Fruit fly (Drosophila melanogaster) whole organism, embryonic: ENCODE data around the gene CG6041.
A peak's percentile ranks its signal among the peaks of the same experiment; 100 is the strongest.

Experiments used
- Adf1 ChIP-seq: fragments of 200-800 bp; sonication (Bioruptor generic); IDR thresholded peaks from 2 replicates; pipeline ENCODE4 v1.3.6; 2022; ENCODE audit warnings: missing biosample characterization, missing genetic modification characterization
- CG10209 ChIP-seq: fragments of 200-800 bp; sonication (Bioruptor generic); optimal IDR thresholded peaks from 3 replicates; lab custom pipeline; 2017; ENCODE audit warnings: missing biosample characterization, mild to moderate bottlenecking, missing genetic modification characterization, missing genetic modification reagents
- CG11695 ChIP-seq: fragments of 200-800 bp; sonication (Bioruptor generic); IDR thresholded peaks from 3 replicates; pipeline ENCODE4 v1.3.6; 2022; ENCODE audit warnings: missing biosample characterization, missing genetic modification characterization
- CG12769 ChIP-seq: fragments of 200-800 bp; sonication (Bioruptor generic); optimal IDR thresholded peaks from 2 replicates; lab custom pipeline; 2019; ENCODE audit warnings: missing biosample characterization, mild to moderate bottlenecking, missing genetic modification characterization, moderate library complexity
- CG12942 ChIP-seq: fragments of 200-800 bp; sonication (Bioruptor generic); optimal IDR thresholded peaks from 3 replicates; lab custom pipeline; 2016; ENCODE audit warnings: missing biosample characterization, missing genetic modification characterization
- CG13424 ChIP-seq: fragments of 200-800 bp; sonication (Bioruptor generic); optimal IDR thresholded peaks from 2 replicates; lab custom pipeline; 2019; ENCODE audit warnings: missing biosample characterization, mild to moderate bottlenecking, missing genetic modification characterization, moderate library complexity
- CG13775 ChIP-seq: fragments of 200-800 bp; sonication (Bioruptor generic); optimal IDR thresholded peaks from 3 replicates; lab custom pipeline; 2017; ENCODE audit warnings: missing biosample characterization, mild to moderate bottlenecking, missing genetic modification characterization
- CG14441 ChIP-seq: fragments of 200-800 bp; sonication (Bioruptor generic); IDR thresholded peaks from 2 replicates; pipeline ENCODE4 v1.3.6; 2022; ENCODE audit warnings: missing biosample characterization, missing genetic modification characterization
- CG14710 ChIP-seq: fragments of 200-800 bp; sonication (Bioruptor generic); optimal IDR thresholded peaks from 3 replicates; lab custom pipeline; 2019; ENCODE audit warnings: missing biosample characterization, mild to moderate bottlenecking, missing genetic modification characterization, moderate library complexity
- CG17328 ChIP-seq: fragments of 200-800 bp; sonication (Bioruptor generic); IDR thresholded peaks from 2 replicates; pipeline ENCODE4 v1.3.6; 2022; ENCODE audit warnings: missing biosample characterization, missing genetic modification characterization
- CG2116 ChIP-seq: fragments of 200-800 bp; sonication (Bioruptor generic); optimal IDR thresholded peaks from 3 replicates; lab custom pipeline; 2018; ENCODE audit warnings: missing biosample characterization, mild to moderate bottlenecking, missing genetic modification characterization
- CG30403 ChIP-seq: fragments of 200-800 bp; sonication (Bioruptor generic); optimal IDR thresholded peaks from 3 replicates; lab custom pipeline; 2016; ENCODE audit warnings: missing biosample characterization, missing genetic modification characterization
- CG32532 ChIP-seq: fragments of 200-800 bp; sonication (Bioruptor generic); IDR thresholded peaks from 2 replicates; pipeline ENCODE4 v1.3.6; 2022; ENCODE audit warnings: missing biosample characterization, missing genetic modification characterization
- CG3281 ChIP-seq: fragments of 200-800 bp; sonication (Bioruptor generic); optimal IDR thresholded peaks from 3 replicates; lab custom pipeline; 2017; ENCODE audit warnings: missing biosample characterization, mild to moderate bottlenecking, missing genetic modification characterization
- CG34422 ChIP-seq: fragments of 200-800 bp; sonication (Bioruptor generic); IDR thresholded peaks from 3 replicates; pipeline ENCODE4 v1.3.6; 2022; ENCODE audit warnings: missing biosample characterization, missing genetic modification characterization
- CG4424 ChIP-seq: fragments of 200-800 bp; sonication (Bioruptor generic); optimal IDR thresholded peaks from 3 replicates; lab custom pipeline; 2016; ENCODE audit warnings: missing biosample characterization, missing genetic modification characterization
- CG4820 ChIP-seq: fragments of 200-800 bp; sonication (Bioruptor generic); optimal IDR thresholded peaks from 3 replicates; lab custom pipeline; 2016; ENCODE audit warnings: missing biosample characterization, missing genetic modification characterization
- CG5180 ChIP-seq: fragments of 200-800 bp; sonication (Bioruptor generic); optimal IDR thresholded peaks from 3 replicates; lab custom pipeline; 2017; ENCODE audit warnings: missing biosample characterization, missing genetic modification characterization, mild to moderate bottlenecking, moderate library complexity, missing genetic modification reagents
- CG6689 ChIP-seq: fragments of 200-800 bp; sonication (Bioruptor generic); IDR thresholded peaks from 2 replicates; pipeline ENCODE4 v1.3.6; 2022; ENCODE audit warnings: missing biosample characterization, missing genetic modification characterization
- CG7357 ChIP-seq: fragments of 200-800 bp; sonication (Bioruptor generic); IDR thresholded peaks from 3 replicates; pipeline ENCODE4 v1.3.6; 2022; ENCODE audit warnings: missing biosample characterization, missing genetic modification characterization
- CG7556 ChIP-seq: fragments of 200-800 bp; sonication (Bioruptor generic); optimal IDR thresholded peaks from 2 replicates; lab custom pipeline; 2017; ENCODE audit warnings: missing biosample characterization, mild to moderate bottlenecking, missing genetic modification characterization
- CG8290 ChIP-seq, 3 experiments: fragments of 200-800 bp; sonication (Bioruptor generic); optimal IDR thresholded peaks; 2 replicates each; lab custom pipeline; 2016 to 2019; ENCODE audit warnings: missing biosample characterization in 3 of 3, missing genetic modification characterization in 3 of 3, mild to moderate bottlenecking in 2 of 3, moderate library complexity in 1 of 3
- CG8388 ChIP-seq: fragments of 200-800 bp; sonication (Bioruptor generic); optimal IDR thresholded peaks from 2 replicates; lab custom pipeline; 2019; ENCODE audit warnings: missing biosample characterization, mild to moderate bottlenecking, missing genetic modification characterization, moderate library complexity
- CG9817 ChIP-seq: fragments of 200-800 bp; sonication (Bioruptor generic); optimal IDR thresholded peaks from 2 replicates; lab custom pipeline; 2018; ENCODE audit warnings: missing biosample characterization, mild to moderate bottlenecking, missing genetic modification characterization, moderate library complexity
- Dbx ChIP-seq: fragments of 200-800 bp; sonication (Bioruptor generic); IDR thresholded peaks from 3 replicates; pipeline ENCODE4 v1.3.6; 2022; ENCODE audit warnings: missing biosample characterization, missing genetic modification characterization
- HHEX ChIP-seq: fragments of 200-800 bp; sonication (Bioruptor generic); optimal IDR thresholded peaks from 3 replicates; lab custom pipeline; 2017; ENCODE audit warnings: missing biosample characterization, mild to moderate bottlenecking, missing genetic modification characterization, missing genetic modification reagents
- NC2β ChIP-seq: fragments of 200-800 bp; sonication (Bioruptor generic); optimal IDR thresholded peaks from 2 replicates; lab custom pipeline; 2016; ENCODE audit warnings: missing biosample characterization, missing genetic modification characterization
- NfI ChIP-seq: fragments of 200-800 bp; sonication (Bioruptor generic); optimal IDR thresholded peaks from 3 replicates; lab custom pipeline; 2018; ENCODE audit warnings: missing biosample characterization, mild to moderate bottlenecking, missing genetic modification characterization, moderate library complexity
- Ssrp ChIP-seq: fragments of 200-800 bp; sonication (Bioruptor generic); optimal IDR thresholded peaks from 2 replicates; lab custom pipeline; 2018; ENCODE audit warnings: missing biosample characterization, mild to moderate bottlenecking, missing genetic modification characterization, moderate library complexity
- ase ChIP-seq: fragments of 200-800 bp; sonication (Bioruptor generic); IDR thresholded peaks from 3 replicates; pipeline ENCODE4 v1.3.6; 2022; ENCODE audit warnings: missing biosample characterization, missing genetic modification characterization
- bcd ChIP-seq: fragments of 200-800 bp; sonication (Bioruptor generic); optimal IDR thresholded peaks from 2 replicates; lab custom pipeline; 2017; ENCODE audit warnings: missing biosample characterization, mild to moderate bottlenecking, missing genetic modification characterization
- ci ChIP-seq: fragments of 200-800 bp; sonication (Bioruptor generic); IDR thresholded peaks from 3 replicates; pipeline ENCODE4 v1.3.6; 2022; ENCODE audit warnings: missing biosample characterization, missing genetic modification characterization
- croc ChIP-seq: fragments of 200-800 bp; sonication (Bioruptor generic); conservative IDR thresholded peaks from 3 replicates; pipeline ENCODE4 v1.3.6; 2022; ENCODE audit warnings: missing biosample characterization, missing genetic modification characterization
- ewg ChIP-seq: fragments of 200-800 bp; sonication (Bioruptor generic); optimal IDR thresholded peaks from 3 replicates; lab custom pipeline; 2017; ENCODE audit warnings: mild to moderate bottlenecking, missing biosample characterization, missing genetic modification reagents, missing genetic modification characterization
- eyg ChIP-seq: fragments of 200-800 bp; sonication (Bioruptor generic); optimal IDR thresholded peaks from 3 replicates; lab custom pipeline; 2016; ENCODE audit warnings: missing biosample characterization, missing genetic modification characterization
- fd96Cb ChIP-seq: fragments of 200-800 bp; sonication (Bioruptor generic); optimal IDR thresholded peaks from 2 replicates; lab custom pipeline; 2018; ENCODE audit warnings: missing biosample characterization, mild to moderate bottlenecking, missing genetic modification characterization, moderate library complexity
- grau ChIP-seq: fragments of 200-800 bp; optimal IDR thresholded peaks from 3 replicates; lab custom pipeline; 2019; ENCODE audit warnings: missing biosample characterization, mild to moderate bottlenecking, missing genetic modification characterization, moderate library complexity
- gsb ChIP-seq: fragments of 200-800 bp; sonication (Bioruptor generic); IDR thresholded peaks from 2 replicates; pipeline ENCODE4 v1.3.6; 2022; ENCODE audit warnings: missing biosample characterization, missing genetic modification characterization
- ind ChIP-seq: fragments of 200-800 bp; sonication (Bioruptor generic); optimal IDR thresholded peaks from 3 replicates; lab custom pipeline; 2016; ENCODE audit warnings: missing biosample characterization, missing genetic modification characterization
- jing ChIP-seq: fragments of 200-800 bp; sonication (Bioruptor generic); optimal IDR thresholded peaks from 2 replicates; lab custom pipeline; 2018; ENCODE audit warnings: missing biosample characterization, mild to moderate bottlenecking, missing genetic modification characterization
- otp ChIP-seq: fragments of 200-800 bp; sonication (Bioruptor generic); IDR thresholded peaks from 3 replicates; pipeline ENCODE4, ENCODE4 v1.3.6; 2022; ENCODE audit warnings: missing biosample characterization, missing genetic modification characterization
- scrt ChIP-seq: fragments of 200-800 bp; sonication (Bioruptor generic); optimal IDR thresholded peaks from 2 replicates; lab custom pipeline; 2018; ENCODE audit warnings: missing biosample characterization, mild to moderate bottlenecking, missing genetic modification characterization, moderate library complexity
- shn ChIP-seq: fragments of 200-800 bp; sonication (Bioruptor generic); optimal IDR thresholded peaks from 3 replicates; lab custom pipeline; 2016; ENCODE audit warnings: missing biosample characterization, missing genetic modification characterization
- unpg ChIP-seq: fragments of 200-800 bp; sonication (Bioruptor generic); optimal IDR thresholded peaks from 3 replicates; lab custom pipeline; 2018; ENCODE audit warnings: missing biosample characterization, mild to moderate bottlenecking, missing genetic modification characterization, moderate library complexity

Gene CG6041

DNA sequence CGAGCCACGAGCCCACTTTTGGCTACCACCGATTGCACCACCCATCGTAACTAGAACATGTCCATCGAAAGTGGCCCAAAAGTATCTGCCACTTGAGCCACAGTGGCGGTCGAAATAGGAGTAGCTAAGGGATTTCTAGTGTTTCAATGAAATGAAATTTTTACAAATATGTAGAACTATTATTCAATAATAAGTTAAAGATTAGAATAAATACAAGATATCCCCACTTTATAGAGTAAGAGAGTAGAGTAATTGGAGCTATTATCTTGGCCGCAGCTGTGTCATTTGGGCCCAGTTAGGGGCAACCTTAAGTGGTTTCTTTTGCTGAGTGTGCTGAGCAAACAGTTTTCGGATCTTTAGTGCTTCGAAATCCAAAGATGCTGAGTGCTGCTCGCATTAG, 41.4 kb downstream of the CG6041 start (continued):
- TF ChIP-seq NC2β (GFP tag; lab: Kevin White, UChicago): no peak
- TF ChIP-seq Ssrp (tag; lab: Kevin White, UChicago): peak; percentile 39
- peak; percentile 10 for TF ChIP-seq ind (GFP tag; lab: Kevin White, UChicago)
- TF ChIP-seq CG11695 (GFP tag; lab: Robert Waterston, UW): peak; percentile 62; the same call in 2 of the 3 replicates
- TF ChIP-seq otp (GFP tag; lab: Robert Waterston, UW): peak; percentile 55; the same call in 1 of the 3 replicates
- TF ChIP-seq ase (GFP tag; lab: Robert Waterston, UW): peak; percentile 63; the same call in 2 of the 3 replicates
- TF ChIP-seq gsb (GFP tag; lab: Robert Waterston, UW): peak; percentile 34; the same call in 1 of the 2 replicates
- TF ChIP-seq croc: peak; percentile 29; the same call in 1 of the 3 replicates
- TF ChIP-seq CG13424 (tag; lab: Kevin White, UChicago): peak; percentile 42
- peak; percentile 49 for TF ChIP-seq CG8388 (GFP tag; lab: Kevin White, UChicago)
- TF ChIP-seq NfI (GFP tag; lab: Kevin White, UChicago): peak; percentile 7
- peak; percentile 58 for TF ChIP-seq grau
- TF ChIP-seq shn (GFP tag; lab: Kevin White, UChicago): no peak
- TF ChIP-seq CG4820: peak; percentile 32
- TF ChIP-seq ci (GFP tag; lab: Robert Waterston, UW): peak; percentile 79
- TF ChIP-seq CG2116: peak; percentile 9
- TF ChIP-seq CG30403 (GFP tag; lab: Kevin White, UChicago): peak; percentile 33
- TF ChIP-seq CG6689 (GFP tag; lab: Robert Waterston, UW): peak; percentile 69
- TF ChIP-seq scrt (GFP tag; lab: Kevin White, UChicago): no peak
- TF ChIP-seq Dbx: no peak
- no peak for TF ChIP-seq CG12942
- peak; percentile 13 for TF ChIP-seq CG14710 (tag; lab: Kevin White, UChicago)
- TF ChIP-seq CG14441: peak; percentile 59
- peak; percentile 7 for TF ChIP-seq CG13775 (GFP tag; lab: Kevin White, UChicago)
- TF ChIP-seq CG7556 (GFP tag; lab: Kevin White, UChicago): peak; percentile 46
- TF ChIP-seq CG32532 (GFP tag; lab: Robert Waterston, UW): peak; percentile 51; the same call in 1 of the 2 replicates
- TF ChIP-seq ewg (GFP tag; lab: Kevin White, UChicago): peak; percentile 29
- peak; percentile 14 for TF ChIP-seq CG10209 (GFP tag; lab: Kevin White, UChicago)
- peak; percentile 18 for TF ChIP-seq CG12769 (tag; lab: Kevin White, UChicago)
- TF ChIP-seq CG34422 (GFP tag; lab: Robert Waterston, UW): peak; percentile 63
- no peak for TF ChIP-seq HHEX (GFP tag; lab: Kevin White, UChicago)
- TF ChIP-seq CG3281 (GFP tag; lab: Kevin White, UChicago): peak; percentile 8
- no peak for TF ChIP-seq CG8290 (GFP tag; optimal IDR thresholded peaks at IDR 0.05; lab: Kevin White, UChicago)
- TF ChIP-seq CG8290 (tag; optimal IDR thresholded peaks at IDR 0.05; lab: Kevin White, UChicago): peak in 1 of 2 experiments; percentile 40
- no peak for TF ChIP-seq Adf1 (GFP tag; lab: Robert Waterston, UW)
- peak; percentile 6 for TF ChIP-seq CG9817 (tag; lab: Kevin White, UChicago)
- peak; percentile 4 for TF ChIP-seq CG5180 (GFP tag; lab: Kevin White, UChicago)
- TF ChIP-seq unpg (GFP tag; lab: Kevin White, UChicago): peak; percentile 65
- no peak for TF ChIP-seq eyg
- TF ChIP-seq bcd (GFP tag; lab: Kevin White, UChicago): peak; percentile 6
- no peak for TF ChIP-seq CG7357
- peak; percentile 7 for TF ChIP-seq jing (GFP tag; lab: Kevin White, UChicago)
- peak; percentile 28 for TF ChIP-seq CG4424 (GFP tag; lab: Kevin White, UChicago)
- peak; percentile 42 for TF ChIP-seq fd96Cb (tag; lab: Kevin White, UChicago)
- peak; percentile 48; the same call in 1 of the 2 replicates for TF ChIP-seq CG17328 (GFP tag; lab: Robert Waterston, UW)
- TF ChIP-seq, all 482 proteins: peak for 131
